Worm (Caenorhabditis elegans): ENCODE results near the gene C35C5.9.

Gene C35C5.9

ce11 chrX:11536408-11536807 lies at the start of gene C35C5.9:
TSS of gene C35C5.9 (plus strand) at chrX:11536568.
- TF ChIP-seq dao-5 (tag; optimal IDR thresholded peaks at IDR 0.05) (no peak), him-1 (tag; optimal IDR thresholded peaks at IDR 0.05) (no peak), W03F9.2 (tag; optimal IDR thresholded peaks at IDR 0.05) (no peak)

ce11 chrX:11487484-11487883 lies 48.9 kb upstream of the C35C5.9 start, which contains the start of gene spp-9:
TSS of gene spp-9 (plus strand) at chrX:11487784.
- no peak for TF ChIP-seq W03F9.2 (tag; optimal IDR thresholded peaks at IDR 0.05)
- no peak for TF ChIP-seq him-1 (tag; optimal IDR thresholded peaks at IDR 0.05)
- no peak for TF ChIP-seq dao-5 (tag; optimal IDR thresholded peaks at IDR 0.05)

ce11 chrX:11489830-11490229 lies 46.5 kb upstream of the C35C5.9 start, which contains the start of gene spp-21:
TSS of gene spp-21 (plus strand) at chrX:11490130.
- no peak for TF ChIP-seq him-1 (tag; optimal IDR thresholded peaks at IDR 0.05)
- no peak for TF ChIP-seq dao-5 (tag; optimal IDR thresholded peaks at IDR 0.05)
- TF ChIP-seq W03F9.2 (tag; optimal IDR thresholded peaks at IDR 0.05) = no peak

- TF ChIP-seq him-1 (tag; optimal IDR thresholded peaks at IDR 0.05) (no peak), dao-5 (tag; optimal IDR thresholded peaks at IDR 0.05) (no peak), W03F9.2 (tag; optimal IDR thresholded peaks at IDR 0.05) (no peak)
These were observed 44.5 kb upstream of the C35C5.9 start for ce11 chrX:11491835-11492234.

- no peak for TF ChIP-seq dao-5 (tag; optimal IDR thresholded peaks at IDR 0.05)
- TF ChIP-seq him-1 (tag; optimal IDR thresholded peaks at IDR 0.05) = no peak
- no peak for TF ChIP-seq W03F9.2 (tag; optimal IDR thresholded peaks at IDR 0.05)
These were observed 37.5 kb upstream of the C35C5.9 start for ce11 chrX:11498871-11499270.

ce11 chrX:11499738-11500137 lies 36.6 kb upstream of the C35C5.9 start, which contains the start of gene T25C12.3:
TSS of gene T25C12.3 (minus strand) at chrX:11499999.
- no peak for TF ChIP-seq him-1 (tag; optimal IDR thresholded peaks at IDR 0.05)

ce11 chrX:11500589-11500988 lies 35.8 kb upstream of the C35C5.9 start:
- TF ChIP-seq dao-5 (tag; optimal IDR thresholded peaks at IDR 0.05) (no peak), him-1 (tag; optimal IDR thresholded peaks at IDR 0.05) (no peak), W03F9.2 (tag; optimal IDR thresholded peaks at IDR 0.05) (no peak)

ce11 chrX:11501967-11502366 lies 34.4 kb upstream of the C35C5.9 start, which contains the start of gene F29G6.1:
TSS of gene F29G6.1 (plus strand) at chrX:11502267.
- TF ChIP-seq him-1 (tag; optimal IDR thresholded peaks at IDR 0.05) (no peak), W03F9.2 (tag; optimal IDR thresholded peaks at IDR 0.05) (no peak), dao-5 (tag; optimal IDR thresholded peaks at IDR 0.05) (no peak)

ce11 chrX:11507836-11508235 lies 28.5 kb upstream of the C35C5.9 start:
- TF ChIP-seq him-1 (tag; optimal IDR thresholded peaks at IDR 0.05) (no peak), dao-5 (tag; optimal IDR thresholded peaks at IDR 0.05) (no peak), W03F9.2 (tag; optimal IDR thresholded peaks at IDR 0.05) (no peak)

ce11 chrX:11509547-11509946 lies 26.8 kb upstream of the C35C5.9 start:
- TF ChIP-seq him-1 (tag; optimal IDR thresholded peaks at IDR 0.05) = no peak
- no peak for TF ChIP-seq W03F9.2 (tag; optimal IDR thresholded peaks at IDR 0.05)
- TF ChIP-seq dao-5 (tag; optimal IDR thresholded peaks at IDR 0.05) = no peak

- TF ChIP-seq W03F9.2 (tag; optimal IDR thresholded peaks at IDR 0.05) = no peak
These were observed 25.1 kb upstream of the C35C5.9 start, which contains the start of gene ccdc-149 for ce11 chrX:11511231-11511630. TSS of gene ccdc-149 (minus strand) at chrX:11511451.

ce11 chrX:11515381-11515780 lies 21.0 kb upstream of the C35C5.9 start:
- TF ChIP-seq dao-5 (tag; optimal IDR thresholded peaks at IDR 0.05) (no peak), him-1 (tag; optimal IDR thresholded peaks at IDR 0.05) (no peak), W03F9.2 (tag; optimal IDR thresholded peaks at IDR 0.05) (no peak)

- TF ChIP-seq him-1 (tag; optimal IDR thresholded peaks at IDR 0.05) (no peak), dao-5 (tag; optimal IDR thresholded peaks at IDR 0.05) (no peak), W03F9.2 (tag; optimal IDR thresholded peaks at IDR 0.05) (no peak)
These were observed 18.9 kb upstream of the C35C5.9 start for ce11 chrX:11517433-11517832.

- TF ChIP-seq him-1 (tag; optimal IDR thresholded peaks at IDR 0.05) (no peak), W03F9.2 (tag; optimal IDR thresholded peaks at IDR 0.05) (no peak)
These were observed 18.0 kb upstream of the C35C5.9 start for ce11 chrX:11518415-11518814.

ce11 chrX:11519016-11519509 lies 17.3 kb upstream of the C35C5.9 start, which contains the start of gene hpo-34:
TSS of gene hpo-34 (minus strand) at chrX:11519066.
- TF ChIP-seq him-1 (tag; optimal IDR thresholded peaks at IDR 0.05) = no peak
- TF ChIP-seq W03F9.2 (tag; optimal IDR thresholded peaks at IDR 0.05) = no peak
- no peak for TF ChIP-seq dao-5 (tag; optimal IDR thresholded peaks at IDR 0.05)
